Worm (Caenorhabditis elegans) whole organism, young adult: Measurements from ENCODE around the gene C09B8.3.

Experiments
- ccch-3 ChIP-seq: fragments of 200-800 bp; sonication (Bioruptor generic); optimal IDR thresholded peaks from 2 replicates; lab custom pipeline; 2018; ENCODE audit warnings: mild to moderate bottlenecking, missing genetic modification characterization, missing compliant biosample characterization
- fkh-3 ChIP-seq: sonication (generic microtip); optimal IDR thresholded peaks from 2 replicates; lab custom pipeline; 2016; ENCODE audit warnings: mild to moderate bottlenecking, missing genetic modification characterization, missing compliant biosample characterization
- let-607 ChIP-seq, 2 experiments: fragments of 200-800 bp in 1 of 2; sonication (Bioruptor generic) in 1 of 2; sonication (generic microtip) in 1 of 2; optimal IDR thresholded peaks; 2 replicates each; lab custom pipeline; 2016 to 2018; ENCODE audit warnings: mild to moderate bottlenecking in 2 of 2, missing compliant biosample characterization in 2 of 2, missing genetic modification characterization in 2 of 2, moderate library complexity in 2 of 2, missing genotype in 1 of 2
- tbp1 ChIP-seq: fragments of 200-800 bp; sonication (Bioruptor generic); optimal IDR thresholded peaks from 2 replicates; lab custom pipeline; 2018; ENCODE audit warnings: mild to moderate bottlenecking, missing genetic modification characterization, missing compliant biosample characterization
- ztf-18 ChIP-seq: sonication (generic microtip); optimal IDR thresholded peaks from 2 replicates; lab custom pipeline; 2016; ENCODE audit warnings: missing genotype, mild to moderate bottlenecking, missing genetic modification characterization, missing compliant biosample characterization
- ztf-28 ChIP-seq: fragments of 200-800 bp; sonication (Bioruptor generic); IDR thresholded peaks from 2 replicates; pipeline ENCODE4 v1.3.6; 2022; ENCODE audit warnings: missing genetic modification reagents, missing genetic modification characterization, missing compliant biosample characterization

ce11 chrX:6001432-6001831 lies 9.0 kb downstream of the C09B8.3 start, which contains the start of gene F22F4.4:
- no peak for TF ChIP-seq ztf-28 (GFP tag; lab: Robert Waterston, UW)
- no peak for TF ChIP-seq ccch-3
- no peak for TF ChIP-seq let-607 (tag; optimal IDR thresholded peaks at IDR 0.05; lab: Kevin White, UChicago)
- no peak for TF ChIP-seq fkh-3 (tag; lab: Kevin White, UChicago)
- TF ChIP-seq ztf-18 (tag; lab: Kevin White, UChicago), result no peak
- no peak for TF ChIP-seq tbp1 (GFP tag; lab: Kevin White, UChicago)
